Worm (Caenorhabditis elegans): Measurements from ENCODE around the gene eor-2.

eor-2 gene

DNA sequence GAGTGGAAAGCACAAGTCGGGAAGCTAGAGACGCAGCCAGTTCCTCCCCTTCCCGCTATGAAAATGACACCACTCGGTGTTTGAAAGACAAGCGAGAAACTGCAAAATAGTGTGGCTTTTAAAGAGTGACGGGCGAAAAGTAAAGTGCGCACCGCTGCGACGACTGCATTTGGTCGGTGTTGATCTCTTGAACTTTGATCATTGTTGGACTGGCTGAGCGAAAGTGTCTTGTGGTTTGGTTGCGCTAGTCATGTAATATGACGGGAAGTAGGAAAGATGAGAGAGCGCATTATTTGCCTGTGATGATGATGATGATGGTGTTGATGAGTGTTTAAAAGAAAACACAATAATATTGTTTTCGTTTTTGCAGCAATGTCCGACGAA, 42.5 kb upstream of the eor-2 start (continued):
- peak; percentile 98 for TF ChIP-seq nhr-28 (tag; optimal IDR thresholded peaks at IDR 0.05)
- TF ChIP-seq daf-12 (tag; optimal IDR thresholded peaks at IDR 0.05), result no peak
- no peak for TF ChIP-seq Y48G9A.11 (GFP tag; IDR thresholded peaks at IDR 0.05)
- peak; percentile 54 for TF ChIP-seq lin-38 (GFP tag; IDR thresholded peaks at IDR 0.05)
- no peak for TF ChIP-seq ztf-11 (tag; optimal IDR thresholded peaks at IDR 0.05)
- no peak for TF ChIP-seq skn-1 (tag; optimal IDR thresholded peaks at IDR 0.05)

DNA sequence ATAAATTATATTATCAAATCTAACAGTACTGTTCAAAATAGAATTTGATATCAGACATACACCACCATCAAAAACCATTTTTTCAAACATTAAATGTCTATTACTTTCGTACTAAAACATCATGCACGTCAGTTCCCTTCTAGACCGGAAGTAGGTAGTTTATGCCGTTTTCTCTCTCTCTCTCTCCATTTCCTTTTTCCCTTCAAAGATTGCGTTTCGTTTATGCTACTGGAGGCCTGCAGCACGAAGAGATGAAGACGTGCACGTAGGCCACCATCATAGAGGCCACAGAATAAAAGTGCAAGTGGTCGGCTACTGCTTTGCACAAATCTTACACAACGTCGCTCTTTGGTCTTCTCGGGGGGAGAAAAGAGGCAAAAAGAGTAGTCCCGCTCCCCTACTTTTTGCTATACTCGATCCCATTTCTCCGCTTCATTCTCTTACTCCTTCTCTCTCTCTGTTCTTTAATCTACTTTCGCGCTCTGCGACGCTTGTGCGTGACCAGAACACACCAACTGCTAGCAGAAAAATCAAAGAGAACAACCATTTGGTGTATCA, 41.3 kb upstream of the eor-2 start:
- TF ChIP-seq mes-2 (tag; optimal IDR thresholded peaks at IDR 0.05; ENCODE audit: poor library complexity, severe bottlenecking) (no peak), php-3 (GFP tag; IDR thresholded peaks at IDR 0.05) (peak; percentile 82), hmg-1.1 (GFP tag; IDR thresholded peaks at IDR 0.05) (peak; percentile 70; the same call in 1 of the 2 replicates), hif-1 (tag; optimal IDR thresholded peaks at IDR 0.05) (peak; percentile 49 to 98), gei-8 (GFP tag; optimal IDR thresholded peaks at IDR 0.05) (no peak), lin-15B (tag; optimal IDR thresholded peaks at IDR 0.05) (no peak), egl-43 (GFP tag; IDR thresholded peaks at IDR 0.05) (peak; percentile 66), dpl-1 (GFP tag; optimal IDR thresholded peaks at IDR 0.05) (peak; percentile 10), spr-3 (GFP tag; optimal IDR thresholded peaks at IDR 0.05) (no peak), lin-1 (GFP tag; IDR thresholded peaks at IDR 0.05) (peak; percentile 9; the same call in 1 of the 2 replicates), pha-4 (GFP tag; IDR thresholded peaks at IDR 0.05) (no peak), pha-4 (tag; optimal IDR thresholded peaks at IDR 0.05) (peak; percentile 37), saeg-2 (GFP tag; IDR thresholded peaks at IDR 0.05) (peak; percentile 86), attf-4 (tag; optimal IDR thresholded peaks at IDR 0.05) (no peak), ceh-32 (tag; optimal IDR thresholded peaks at IDR 0.05; ENCODE audit: poor library complexity) (peak; percentile 24), zag-1 (tag; optimal IDR thresholded peaks at IDR 0.05) (no peak), zfp-3 (GFP tag; conservative IDR thresholded peaks at IDR 0.05) (no peak), R02D3.7 (tag; optimal IDR thresholded peaks at IDR 0.05) (no peak), unc-62 (GFP tag; optimal IDR thresholded peaks at IDR 0.05 in 1 of 2) (peak in 1 of 2 experiments; percentile 88), unc-62 (tag; optimal IDR thresholded peaks at IDR 0.05) (no peak), ama-1 (optimal IDR thresholded peaks at IDR 0.05) (peak; percentile 40), mxl-2 (GFP tag; conservative IDR thresholded peaks at IDR 0.05) (no peak), pqm-1 (tag; optimal IDR thresholded peaks at IDR 0.05) (peak; percentile 2), jun-1 (tag; optimal IDR thresholded peaks at IDR 0.05) (no peak), T20F7.1 (GFP tag; optimal IDR thresholded peaks at IDR 0.05) (no peak), nhr-11 (tag; optimal IDR thresholded peaks at IDR 0.05) (peak; percentile 74), nhr-76 (tag; optimal IDR thresholded peaks at IDR 0.05) (no peak), nhr-111 (GFP tag; optimal IDR thresholded peaks at IDR 0.05) (no peak), ZK546.5 (tag; optimal IDR thresholded peaks at IDR 0.05) (no peak), ceh-28 (tag; optimal IDR thresholded peaks at IDR 0.05) (no peak), Y5F2A.4 (GFP tag; optimal IDR thresholded peaks at IDR 0.05) (no peak), unc-39 (tag; optimal IDR thresholded peaks at IDR 0.05) (no peak), dmd-8 (GFP tag; IDR thresholded peaks at IDR 0.05) (0 out of 2 replicates have a peak, but pooled peaks have one; percentile 56), ces-1 (GFP tag; optimal IDR thresholded peaks at IDR 0.05) (peak; percentile 42), F49E8.2 (tag; optimal IDR thresholded peaks at IDR 0.05; ENCODE audit: borderline replicate concordance) (no peak), lsy-2 (tag; optimal IDR thresholded peaks at IDR 0.05) (peak; percentile 58 to 70), skn-1 (tag; optimal IDR thresholded peaks at IDR 0.05) (no peak), ctbp-1 (GFP tag; IDR thresholded peaks at IDR 0.05) (peak; percentile 86), tag-97 (GFP tag; IDR thresholded peaks at IDR 0.05) (no peak; the same call in 1 of the 2 replicates), ZK337.2 (GFP tag; IDR thresholded peaks at IDR 0.05) (no peak), lin-39 (tag; optimal IDR thresholded peaks at IDR 0.05) (no peak), set-16 (GFP tag; IDR thresholded peaks at IDR 0.05) (peak; percentile 46), nhr-25 (tag; optimal IDR thresholded peaks at IDR 0.05; ENCODE audit: borderline replicate concordance, insufficient read depth) (peak; percentile 72), fkh-10 (GFP tag; optimal IDR thresholded peaks at IDR 0.05) (peak; percentile 68), vab-7 (GFP tag; IDR thresholded peaks at IDR 0.05) (no peak)
